Worm (Caenorhabditis elegans): ENCODE data around the gene C02F12.8.

Gene C02F12.8

ce11 chrX:3694172-3694571 is 1.1 kb upstream of the C02F12.8 start (continued):
- peak; percentile 39; the same call in 1 of the 2 replicates for TF ChIP-seq nhr-19 (GFP tag; conservative IDR thresholded peaks at IDR 0.05)
- peak in 1 of 3 experiments; percentile 29 for TF ChIP-seq dpl-1 (GFP tag; optimal IDR thresholded peaks at IDR 0.05)
- no peak for TF ChIP-seq nhr-76 (tag; optimal IDR thresholded peaks at IDR 0.05)
- TF ChIP-seq unc-98 (GFP tag; IDR thresholded peaks at IDR 0.05), result no peak
- no peak for TF ChIP-seq dsc-1 (tag; optimal IDR thresholded peaks at IDR 0.05)
- no peak for TF ChIP-seq vab-15 (tag; optimal IDR thresholded peaks at IDR 0.05)
- TF ChIP-seq nhr-90 (tag; optimal IDR thresholded peaks at IDR 0.05; ENCODE audit: poor library complexity), result no peak
- TF ChIP-seq fkh-8 (tag; optimal IDR thresholded peaks at IDR 0.05), result peak; percentile 50
- TF ChIP-seq nhr-84 (tag; optimal IDR thresholded peaks at IDR 0.05), result no peak
- peak; percentile 5 for TF ChIP-seq nhr-20 (tag; optimal IDR thresholded peaks at IDR 0.05)
- no peak for TF ChIP-seq nhr-28 (tag; optimal IDR thresholded peaks at IDR 0.05)
- no peak for TF ChIP-seq lir-3 (tag; optimal IDR thresholded peaks at IDR 0.05; ENCODE audit: poor library complexity)

ce11 chrX:3689802-3690201 is 3.2 kb downstream of the C02F12.8 start:
- TF ChIP-seq skn-1 (tag; optimal IDR thresholded peaks at IDR 0.05), result no peak
- no peak for TF ChIP-seq nhr-71 (tag; optimal IDR thresholded peaks at IDR 0.05)
- TF ChIP-seq mep-1 (tag; optimal IDR thresholded peaks at IDR 0.05), result no peak

- TF ChIP-seq lin-15B (tag; optimal IDR thresholded peaks at IDR 0.05), result no peak
- TF ChIP-seq snu-23 (GFP tag; optimal IDR thresholded peaks at IDR 0.05), result peak; percentile 31
- TF ChIP-seq dsc-1 (tag; optimal IDR thresholded peaks at IDR 0.05), result no peak
- no peak for TF ChIP-seq efl-1 (optimal IDR thresholded peaks at IDR 0.05)
- peak in 1 of 2 experiments; percentile 70 for TF ChIP-seq efl-1 (GFP tag; optimal IDR thresholded peaks at IDR 0.05 in 1 of 2)
- TF ChIP-seq nhr-77 (tag; optimal IDR thresholded peaks at IDR 0.05), result no peak
- TF ChIP-seq nhr-19 (GFP tag; conservative IDR thresholded peaks at IDR 0.05), result peak; percentile 27; the same call in 1 of the 2 replicates
- peak; percentile 47 for TF ChIP-seq rnt-1 (tag; optimal IDR thresholded peaks at IDR 0.05)
- no peak for TF ChIP-seq unc-98 (GFP tag; IDR thresholded peaks at IDR 0.05)
- TF ChIP-seq ceh-90 (tag; optimal IDR thresholded peaks at IDR 0.05), result no peak
- TF ChIP-seq swsn-7 (tag; optimal IDR thresholded peaks at IDR 0.05), result no peak
- TF ChIP-seq lin-14 (GFP tag; optimal IDR thresholded peaks at IDR 0.05), result peak; percentile 67
- TF ChIP-seq aha-1 (tag; optimal IDR thresholded peaks at IDR 0.05), result no peak
- peak in 1 of 2 experiments; percentile 9 for TF ChIP-seq lsy-2 (tag; optimal IDR thresholded peaks at IDR 0.05)
- TF ChIP-seq grh-1 (GFP tag; IDR thresholded peaks at IDR 0.05), result no peak
- TF ChIP-seq efl-3 (GFP tag; optimal IDR thresholded peaks at IDR 0.05), result no peak
- peak in 1 of 2 experiments; percentile 12 for TF ChIP-seq mdl-1 (tag; optimal IDR thresholded peaks at IDR 0.05)
- peak; percentile 65 for TF ChIP-seq nhr-71 (tag; optimal IDR thresholded peaks at IDR 0.05)
- peak; percentile 3 for TF ChIP-seq nhr-47 (tag; optimal IDR thresholded peaks at IDR 0.05)
- TF ChIP-seq blmp-1 (tag; optimal IDR thresholded peaks at IDR 0.05), result no peak
- TF ChIP-seq skn-1 (tag; optimal IDR thresholded peaks at IDR 0.05), result no peak
- peak; percentile 17 for TF ChIP-seq unc-130 (tag; optimal IDR thresholded peaks at IDR 0.05)
- TF ChIP-seq ceh-63 (GFP tag; optimal IDR thresholded peaks at IDR 0.05), result no peak
These were observed 3.8 kb downstream of the C02F12.8 start, which contains the start of gene tag-278 for ce11 chrX:3689155-3689719. TSS of gene tag-278 (minus strand) at chrX:3689205.

DNA sequence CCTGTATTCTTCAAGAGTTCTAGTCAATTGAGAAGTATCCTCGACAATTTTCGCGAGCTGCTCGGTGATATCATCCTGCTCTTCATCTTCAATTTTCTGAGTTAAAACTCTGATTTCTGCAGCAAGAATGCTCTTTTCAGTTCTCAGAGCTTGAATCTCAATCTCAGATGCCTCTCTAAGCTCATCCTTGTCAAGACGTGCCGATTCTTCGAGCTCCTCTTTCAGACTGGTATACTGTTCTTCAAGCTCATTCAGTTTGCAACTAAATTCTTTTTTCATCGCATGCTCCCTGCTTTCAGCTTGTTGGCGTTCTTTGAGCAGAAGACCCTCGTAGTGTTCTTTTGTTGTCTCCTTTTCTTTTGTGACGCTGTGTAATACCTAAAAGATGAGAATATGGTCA is 6.6 kb downstream of the C02F12.8 start:
- no peak for TF ChIP-seq ets-5 (GFP tag; IDR thresholded peaks at IDR 0.05)
- TF ChIP-seq ceh-63 (GFP tag; optimal IDR thresholded peaks at IDR 0.05), result peak; percentile 67
- no peak for TF ChIP-seq C16A3.4 (tag; optimal IDR thresholded peaks at IDR 0.05)
- no peak for TF ChIP-seq C34B4.2 (tag; optimal IDR thresholded peaks at IDR 0.05)
- no peak for TF ChIP-seq nhr-11 (tag; optimal IDR thresholded peaks at IDR 0.05)
- no peak for TF ChIP-seq nhr-19 (GFP tag; conservative IDR thresholded peaks at IDR 0.05)
